Fruit fly (Drosophila melanogaster) whole organism, embryonic: ENCODE data around the gene mahe.
A peak's percentile ranks its signal among the peaks of the same experiment; 100 is the strongest.

ENCODE experiments used
- Antp ChIP-seq: fragments of 200-800 bp; sonication (Bioruptor generic); optimal IDR thresholded peaks from 3 replicates; lab custom pipeline; 2016; ENCODE audit warnings: missing biosample characterization, missing genetic modification characterization
- B-H2 ChIP-seq: fragments of 200-800 bp; sonication (Bioruptor generic); optimal IDR thresholded peaks from 2 replicates; lab custom pipeline; 2018; ENCODE audit warnings: missing biosample characterization, mild to moderate bottlenecking, missing genetic modification characterization
- Bdp1 ChIP-seq: fragments of 200-800 bp; sonication (Bioruptor generic); optimal IDR thresholded peaks from 3 replicates; lab custom pipeline; 2016; ENCODE audit warnings: missing biosample characterization, missing genetic modification characterization
- CG10543 ChIP-seq: fragments of 200-800 bp; sonication (Bioruptor generic); optimal IDR thresholded peaks from 3 replicates; lab custom pipeline; 2017; ENCODE audit warnings: missing biosample characterization, mild to moderate bottlenecking, missing genetic modification characterization, moderate library complexity
- CG12071 ChIP-seq: fragments of 200-800 bp; sonication (Bioruptor generic); optimal IDR thresholded peaks from 3 replicates; lab custom pipeline; 2018; ENCODE audit warnings: missing biosample characterization, mild to moderate bottlenecking, missing genetic modification characterization
- CG13775 ChIP-seq: fragments of 200-800 bp; sonication (Bioruptor generic); optimal IDR thresholded peaks from 3 replicates; lab custom pipeline; 2017; ENCODE audit warnings: missing biosample characterization, mild to moderate bottlenecking, missing genetic modification characterization
- CG14860 ChIP-seq: fragments of 200-800 bp; sonication (Bioruptor generic); IDR thresholded peaks from 3 replicates; pipeline ENCODE4 v1.3.6; 2022; ENCODE audit warnings: missing biosample characterization, missing genetic modification characterization; ENCODE audit not compliant: partially characterized antibody
- CG15479 ChIP-seq: fragments of 200-800 bp; sonication (Bioruptor generic); optimal IDR thresholded peaks from 3 replicates; lab custom pipeline; 2019; ENCODE audit warnings: missing biosample characterization, mild to moderate bottlenecking, missing genetic modification characterization, moderate library complexity
- CG17186 ChIP-seq: fragments of 200-800 bp; sonication (Bioruptor generic); optimal IDR thresholded peaks from 3 replicates; lab custom pipeline; 2017; ENCODE audit warnings: missing biosample characterization, missing genetic modification reagents, missing genetic modification characterization
- CG18599 ChIP-seq: fragments of 200-800 bp; sonication (Bioruptor generic); optimal IDR thresholded peaks from 3 replicates; lab custom pipeline; 2017; ENCODE audit warnings: missing biosample characterization, missing genetic modification characterization, mild to moderate bottlenecking, moderate library complexity, missing genetic modification reagents
- CG2875 ChIP-seq: fragments of 200-800 bp; sonication (Bioruptor generic); optimal IDR thresholded peaks from 2 replicates; lab custom pipeline; 2017; ENCODE audit warnings: missing biosample characterization, mild to moderate bottlenecking, missing genetic modification characterization, missing genetic modification reagents
- CG31441 ChIP-seq: fragments of 200-800 bp; sonication (Bioruptor generic); IDR thresholded peaks from 2 replicates; pipeline ENCODE4 v1.3.6; 2022; ENCODE audit warnings: missing biosample characterization, missing genetic modification characterization
- CG34224 ChIP-seq: fragments of 200-800 bp; sonication (Bioruptor generic); IDR thresholded peaks from 3 replicates; pipeline ENCODE4 v1.3.6; 2022; ENCODE audit warnings: missing biosample characterization, missing genetic modification characterization; ENCODE audit not compliant: partially characterized antibody
- CG42726 ChIP-seq: fragments of 200-800 bp; sonication (Bioruptor generic); IDR thresholded peaks from 2 replicates; pipeline ENCODE4 v1.3.6; 2022; ENCODE audit warnings: missing biosample characterization, missing genetic modification characterization; ENCODE audit not compliant: partially characterized antibody
- CG7271 ChIP-seq: fragments of 200-800 bp; sonication (Bioruptor generic); optimal IDR thresholded peaks from 2 replicates; lab custom pipeline; 2018; ENCODE audit warnings: missing biosample characterization, mild to moderate bottlenecking, missing genetic modification characterization, moderate library complexity
- CG8359 ChIP-seq: fragments of 200-800 bp; sonication (Bioruptor generic); optimal IDR thresholded peaks from 2 replicates; lab custom pipeline; 2017; ENCODE audit warnings: missing biosample characterization, mild to moderate bottlenecking, missing genetic modification characterization, borderline replicate concordance
- CG8924 ChIP-seq: fragments of 200-800 bp; optimal IDR thresholded peaks from 3 replicates; lab custom pipeline; 2019; ENCODE audit warnings: missing biosample characterization, mild to moderate bottlenecking, missing genetic modification characterization, moderate library complexity
- CG9727 ChIP-seq: fragments of 200-800 bp; sonication (Bioruptor generic); optimal IDR thresholded peaks from 3 replicates; lab custom pipeline; 2017; ENCODE audit warnings: missing biosample characterization, mild to moderate bottlenecking, missing genetic modification characterization
- Chrac-16 ChIP-seq: fragments of 200-800 bp; sonication (Bioruptor generic); optimal IDR thresholded peaks from 3 replicates; lab custom pipeline; 2016; ENCODE audit warnings: missing biosample characterization, missing genetic modification characterization
- D ChIP-seq, 2 experiments: fragments of 200-800 bp in 1 of 2; fragments of >200 bp in 1 of 2; sonication (Bioruptor generic) in 1 of 2; optimal IDR thresholded peaks; 2 replicates in 1 of 2; 3 replicates in 1 of 2; lab custom pipeline; 2017; ENCODE audit warnings: mild to moderate bottlenecking in 1 of 2, missing biosample characterization in 1 of 2, missing genetic modification characterization in 1 of 2, missing genetic modification reagents in 1 of 2
- Dll ChIP-seq: fragments of 200-800 bp; sonication (Bioruptor generic); IDR thresholded peaks from 4 replicates; pipeline ENCODE4 v1.3.6; 2022; ENCODE audit warnings: missing biosample characterization, missing genetic modification characterization; ENCODE audit not compliant: partially characterized antibody
- Elba2 ChIP-seq: fragments of 200-800 bp; sonication (Bioruptor generic); optimal IDR thresholded peaks from 3 replicates; lab custom pipeline; 2016; ENCODE audit warnings: missing biosample characterization, missing genetic modification characterization
- HmgZ ChIP-seq: fragments of 200-800 bp; sonication (Bioruptor generic); optimal IDR thresholded peaks from 2 replicates; lab custom pipeline; 2018; ENCODE audit warnings: missing biosample characterization, mild to moderate bottlenecking, missing genetic modification characterization
- Jarid2 ChIP-seq: fragments of 200-800 bp; sonication (Bioruptor generic); optimal IDR thresholded peaks from 3 replicates; lab custom pipeline; 2017; ENCODE audit warnings: mild to moderate bottlenecking, missing biosample characterization, missing genetic modification reagents, missing genetic modification characterization
- MBD-R2 ChIP-seq: fragments of 200-800 bp; sonication (Bioruptor generic); IDR thresholded peaks from 2 replicates; pipeline ENCODE4 v1.3.6; 2022; ENCODE audit warnings: missing biosample characterization, missing genetic modification characterization
- NC2β ChIP-seq: fragments of 200-800 bp; sonication (Bioruptor generic); optimal IDR thresholded peaks from 2 replicates; lab custom pipeline; 2016; ENCODE audit warnings: missing biosample characterization, missing genetic modification characterization
- NFAT ChIP-seq: fragments of 200-800 bp; sonication (Bioruptor generic); IDR thresholded peaks from 2 replicates; pipeline ENCODE4 v1.3.6; 2022; ENCODE audit warnings: missing biosample characterization, missing genetic modification characterization
- Rx ChIP-seq: fragments of 200-800 bp; sonication (Bioruptor generic); IDR thresholded peaks from 2 replicates; pipeline ENCODE4 v1.3.6; 2022; ENCODE audit warnings: missing biosample characterization, missing genetic modification characterization
- Ssrp ChIP-seq: fragments of 200-800 bp; sonication (Bioruptor generic); optimal IDR thresholded peaks from 2 replicates; lab custom pipeline; 2018; ENCODE audit warnings: missing biosample characterization, mild to moderate bottlenecking, missing genetic modification characterization, moderate library complexity
- Taf1 ChIP-seq: fragments of 200-800 bp; sonication (Bioruptor generic); IDR thresholded peaks from 2 replicates; pipeline ENCODE4 v1.3.6; 2022; ENCODE audit warnings: missing biosample characterization, missing genetic modification characterization
- Xbp1 ChIP-seq: fragments of 200-800 bp; sonication (Bioruptor generic); optimal IDR thresholded peaks from 3 replicates; lab custom pipeline; 2016; ENCODE audit warnings: missing biosample characterization, mild to moderate bottlenecking, missing genetic modification characterization
- Xrp1 ChIP-seq: fragments of 200-800 bp; sonication (Bioruptor generic); IDR thresholded peaks from 2 replicates; pipeline ENCODE4 v1.3.6; 2022; ENCODE audit warnings: missing biosample characterization, missing genetic modification characterization
- amos ChIP-seq: fragments of 200-800 bp; sonication (Bioruptor generic); IDR thresholded peaks from 2 replicates; pipeline ENCODE4 v1.3.6; 2022; ENCODE audit warnings: missing biosample characterization, missing genetic modification characterization; ENCODE audit not compliant: partially characterized antibody
- bbx ChIP-seq: fragments of 200-800 bp; sonication (Bioruptor generic); IDR thresholded peaks from 2 replicates; pipeline ENCODE4 v1.3.6; 2022; ENCODE audit warnings: missing biosample characterization, missing genetic modification characterization; ENCODE audit not compliant: partially characterized antibody
- btn ChIP-seq: fragments of 200-800 bp; sonication (Bioruptor generic); optimal IDR thresholded peaks from 2 replicates; lab custom pipeline; 2016; ENCODE audit warnings: missing biosample characterization, missing genetic modification characterization
- croc ChIP-seq: fragments of 200-800 bp; sonication (Bioruptor generic); conservative IDR thresholded peaks from 3 replicates; pipeline ENCODE4 v1.3.6; 2022; ENCODE audit warnings: missing biosample characterization, missing genetic modification characterization
- fu2 ChIP-seq: fragments of 200-800 bp; sonication (Bioruptor generic); optimal IDR thresholded peaks from 2 replicates; lab custom pipeline; 2016; ENCODE audit warnings: missing biosample characterization, missing genetic modification characterization
- gt ChIP-seq: fragments of 200-800 bp; sonication (Bioruptor generic); IDR thresholded peaks from 2 replicates; pipeline ENCODE4 v1.3.6; 2022; ENCODE audit warnings: missing biosample characterization, missing genetic modification characterization
- hth ChIP-seq: fragments of >200 bp; optimal IDR thresholded peaks from 2 replicates; lab custom pipeline; 2017; ENCODE audit warnings: inconsistent platforms
- jumu ChIP-seq: fragments of 200-800 bp; sonication (Bioruptor generic); optimal IDR thresholded peaks from 3 replicates; lab custom pipeline; 2016; ENCODE audit warnings: missing biosample characterization, missing genetic modification characterization
- lola ChIP-seq, 3 experiments: fragments of >200 bp in 2 of 3; fragments of 200-800 bp in 1 of 3; sonication (Bioruptor generic) in 1 of 3; optimal IDR thresholded peaks; 2 replicates each; lab custom pipeline; 2017 to 2019; ENCODE audit warnings: missing biosample characterization in 3 of 3, missing genetic modification characterization in 3 of 3, mild to moderate bottlenecking in 1 of 3, moderate library complexity in 1 of 3
- onecut ChIP-seq: fragments of 200-800 bp; sonication (Bioruptor generic); IDR thresholded peaks from 2 replicates; pipeline ENCODE4 v1.3.6; 2022; ENCODE audit warnings: missing biosample characterization, missing genetic modification characterization
- p53 ChIP-seq: fragments of 200-800 bp; sonication (Bioruptor generic); optimal IDR thresholded peaks from 2 replicates; lab custom pipeline; 2016; ENCODE audit warnings: missing biosample characterization, missing genetic modification characterization
- pfk ChIP-seq: fragments of 200-800 bp; sonication (Bioruptor generic); optimal IDR thresholded peaks from 2 replicates; lab custom pipeline; 2018; ENCODE audit warnings: missing biosample characterization, mild to moderate bottlenecking, missing genetic modification characterization, moderate library complexity
- pho ChIP-seq: fragments of 200-800 bp; sonication (Bioruptor generic); optimal IDR thresholded peaks from 2 replicates; lab custom pipeline; 2016; ENCODE audit warnings: missing biosample characterization, missing genetic modification characterization
- pita ChIP-seq: fragments of 200-800 bp; sonication (Bioruptor generic); optimal IDR thresholded peaks from 2 replicates; lab custom pipeline; 2017; ENCODE audit warnings: missing biosample characterization, mild to moderate bottlenecking, missing genetic modification characterization
- sens ChIP-seq: fragments of 200-800 bp; sonication (Bioruptor generic); peaks from one replicate; lab custom pipeline; 2016; ENCODE audit warnings: missing biosample characterization, missing genetic modification characterization
- slp2 ChIP-seq: fragments of 200-800 bp; sonication (Bioruptor generic); optimal IDR thresholded peaks from 2 replicates; lab custom pipeline; 2016; ENCODE audit warnings: missing biosample characterization, missing genetic modification characterization
- ssp ChIP-seq: fragments of 200-800 bp; sonication (Bioruptor generic); IDR thresholded peaks from 2 replicates; pipeline ENCODE4 v1.3.6; 2022; ENCODE audit warnings: missing biosample characterization, missing genetic modification characterization
- tap ChIP-seq: fragments of 200-800 bp; optimal IDR thresholded peaks from 3 replicates; lab custom pipeline; 2019; ENCODE audit warnings: missing biosample characterization, mild to moderate bottlenecking, missing genetic modification characterization, moderate library complexity
- unpg ChIP-seq: fragments of 200-800 bp; sonication (Bioruptor generic); optimal IDR thresholded peaks from 3 replicates; lab custom pipeline; 2018; ENCODE audit warnings: missing biosample characterization, mild to moderate bottlenecking, missing genetic modification characterization, moderate library complexity

mahe gene

dm6 chrX:7978027-7978426 is 46.8 kb upstream of the mahe start (continued):
- TF ChIP-seq gt (GFP tag; lab: Robert Waterston, UW) (no peak), bbx (no peak), Jarid2 (GFP tag; lab: Kevin White, UChicago) (no peak), btn (GFP tag; lab: Kevin White, UChicago) (no peak), sens (GFP tag; lab: Kevin White, UChicago) (peak; percentile 84), MBD-R2 (no peak), hth (no peak), pho (no peak), jumu (GFP tag; lab: Kevin White, UChicago) (no peak), CG9727 (GFP tag; lab: Kevin White, UChicago) (peak; percentile 3), CG8924 (tag; lab: Kevin White, UChicago) (peak; percentile 9), HmgZ (tag; lab: Kevin White, UChicago) (no peak), CG18599 (GFP tag; lab: Kevin White, UChicago) (no peak), fu2 (no peak), CG31441 (GFP tag; lab: Robert Waterston, UW) (peak; percentile 54), pita (GFP tag; lab: Kevin White, UChicago) (no peak), CG42726 (GFP tag; lab: Robert Waterston, UW) (no peak), NC2β (GFP tag; lab: Kevin White, UChicago) (no peak), Taf1 (GFP tag; lab: Robert Waterston, UW) (no peak), Antp (GFP tag; lab: Kevin White, UChicago) (no peak), CG15479 (no peak), CG8359 (no peak), amos (GFP tag; lab: Robert Waterston, UW) (no peak), NFAT (GFP tag; lab: Robert Waterston, UW) (no peak), CG17186 (GFP tag; lab: Kevin White, UChicago) (no peak), Xrp1 (GFP tag; lab: Robert Waterston, UW) (0 out of 2 replicates have a peak, but pooled peaks have one; percentile 32), CG10543 (GFP tag; lab: Kevin White, UChicago) (no peak), Xbp1 (no peak), tap (no peak), Chrac-16 (no peak), ssp (GFP tag; lab: Robert Waterston, UW) (no peak), Ssrp (peak; percentile 20), lola (GFP tag; optimal IDR thresholded peaks at IDR 0.05; lab: Kevin White, UChicago) (peak in 1 of 3 experiments; percentile 56), CG14860 (GFP tag; lab: Robert Waterston, UW) (no peak), CG2875 (GFP tag; lab: Kevin White, UChicago) (no peak), Rx (GFP tag; lab: Robert Waterston, UW) (no peak), CG13775 (GFP tag; lab: Kevin White, UChicago) (no peak), slp2 (GFP tag; lab: Kevin White, UChicago) (no peak), CG34224 (GFP tag; lab: Robert Waterston, UW) (no peak), croc (GFP tag; lab: Robert Waterston, UW) (no peak), Elba2 (GFP tag; lab: Kevin White, UChicago) (no peak), p53 (GFP tag; lab: Kevin White, UChicago) (no peak), CG12071 (no peak), CG7271 (no peak), D (optimal IDR thresholded peaks at IDR 0.05; lab: Kevin White, UChicago) (no peak), D (GFP tag; optimal IDR thresholded peaks at IDR 0.05; lab: Kevin White, UChicago) (peak; percentile 28), onecut (no peak), unpg (peak; percentile 23), pfk (GFP tag; lab: Kevin White, UChicago) (no peak), Bdp1 (GFP tag; lab: Kevin White, UChicago) (no peak), Dll (GFP tag; lab: Robert Waterston, UW) (no peak), B-H2 (GFP tag; lab: Kevin White, UChicago) (no peak)
